Worm (Caenorhabditis elegans) whole organism, mixed stage, embryonic: ENCODE measurements around the gene srv-28.

ENCODE experiments used
- M03D4.4 ChIP-seq: sonication (generic microtip); optimal IDR thresholded peaks from 2 replicates; lab custom pipeline; 2017; ENCODE audit warnings: mild to moderate bottlenecking, missing genetic modification characterization, missing compliant biosample characterization
- bed-3 ChIP-seq: fragments of 200-800 bp; sonication (Bioruptor generic); optimal IDR thresholded peaks from 3 replicates; lab custom pipeline; 2018; ENCODE audit warnings: mild to moderate bottlenecking, missing genetic modification characterization, moderate library complexity, missing compliant biosample characterization
- blmp-1 ChIP-seq: fragments of 150-350 bp; optimal IDR thresholded peaks from 2 replicates; lab custom pipeline; 2014; ENCODE audit warnings: missing biosample characterization, missing genetic modification characterization
- ceh-39 ChIP-seq: fragments of 150-350 bp; optimal IDR thresholded peaks from 2 replicates; lab custom pipeline; 2014; ENCODE audit warnings: missing biosample characterization, missing genetic modification characterization
- ceh-43 ChIP-seq: fragments of 200-800 bp; sonication (Bioruptor generic); optimal IDR thresholded peaks from 2 replicates; lab custom pipeline; 2018; ENCODE audit warnings: mild to moderate bottlenecking, missing genetic modification characterization, moderate library complexity, missing compliant biosample characterization
- ceh-83 ChIP-seq: fragments of 200-800 bp; sonication (Bioruptor generic); optimal IDR thresholded peaks from 2 replicates; lab custom pipeline; 2018; ENCODE audit warnings: mild to moderate bottlenecking, missing genetic modification characterization, missing compliant biosample characterization
- ces-1 ChIP-seq: fragments of 150-350 bp; optimal IDR thresholded peaks from 2 replicates; lab custom pipeline; 2014; ENCODE audit warnings: missing biosample characterization, missing genetic modification reagents, missing genetic modification characterization
- drap-1 ChIP-seq: fragments of 200-800 bp; sonication (Bioruptor generic); optimal IDR thresholded peaks from 3 replicates; lab custom pipeline; 2018; ENCODE audit warnings: mild to moderate bottlenecking, missing genetic modification characterization, missing compliant biosample characterization
- elt-1 ChIP-seq: sonication (generic microtip); optimal IDR thresholded peaks from 2 replicates; lab custom pipeline; 2017; ENCODE audit warnings: missing genetic modification characterization, mild to moderate bottlenecking, missing compliant biosample characterization, antibody characterized with exemption, moderate library complexity, borderline replicate concordance; ENCODE audit not compliant: insufficient read depth
- ham-2 ChIP-seq: fragments of 200-800 bp; sonication (Bioruptor generic); optimal IDR thresholded peaks from 2 replicates; lab custom pipeline; 2018; ENCODE audit warnings: mild to moderate bottlenecking, missing genetic modification characterization, missing compliant biosample characterization
- hlh-1 ChIP-seq: fragments of 150-350 bp; optimal IDR thresholded peaks from 2 replicates; lab custom pipeline; 2014; ENCODE audit warnings: missing biosample characterization, missing genetic modification reagents, missing genetic modification characterization
- lin-13 ChIP-seq: fragments of 150-350 bp; optimal IDR thresholded peaks from 2 replicates; lab custom pipeline; 2014; ENCODE audit warnings: missing biosample characterization, missing genetic modification characterization
- lin-32 ChIP-seq: fragments of 200-800 bp; sonication (Bioruptor generic); optimal IDR thresholded peaks from 2 replicates; lab custom pipeline; 2018; ENCODE audit warnings: mild to moderate bottlenecking, missing genetic modification characterization, missing compliant biosample characterization
- lsy-2 ChIP-seq: fragments of 150-350 bp; optimal IDR thresholded peaks from 2 replicates; lab custom pipeline; 2014; ENCODE audit warnings: missing biosample characterization, missing genetic modification characterization
- mab-5 ChIP-seq: fragments of 150-350 bp; optimal IDR thresholded peaks from 2 replicates; lab custom pipeline; 2014; ENCODE audit warnings: missing biosample characterization, missing genetic modification characterization
- mep-1 ChIP-seq: fragments of 150-350 bp; optimal IDR thresholded peaks from 2 replicates; lab custom pipeline; 2017; ENCODE audit warnings: missing biosample characterization, missing genetic modification reagents, missing genetic modification characterization, inconsistent platforms
- mls-2 ChIP-seq: sonication (generic microtip); optimal IDR thresholded peaks from 2 replicates; lab custom pipeline; 2016; ENCODE audit warnings: mild to moderate bottlenecking, missing genetic modification characterization, moderate library complexity, missing compliant biosample characterization
- nhr-12 ChIP-seq: fragments of 150-350 bp; optimal IDR thresholded peaks from 2 replicates; lab custom pipeline; 2014; ENCODE audit warnings: missing biosample characterization, missing genetic modification characterization
- nhr-2 ChIP-seq: fragments of 150-350 bp; optimal IDR thresholded peaks from 2 replicates; lab custom pipeline; 2014; ENCODE audit warnings: missing biosample characterization, missing genetic modification characterization
- nhr-237 ChIP-seq: fragments of 150-350 bp; optimal IDR thresholded peaks from 2 replicates; lab custom pipeline; 2014; ENCODE audit warnings: missing biosample characterization, missing genetic modification characterization
- nhr-28 ChIP-seq: fragments of 150-350 bp; optimal IDR thresholded peaks from 2 replicates; lab custom pipeline; 2014; ENCODE audit warnings: missing biosample characterization, missing genetic modification characterization
- nhr-76 ChIP-seq: sonication (generic microtip); optimal IDR thresholded peaks from 2 replicates; lab custom pipeline; 2017; ENCODE audit warnings: missing biosample characterization, missing genetic modification characterization
- pha-4 ChIP-seq: fragments of 150-350 bp; optimal IDR thresholded peaks from 2 replicates; lab custom pipeline; 2018; ENCODE audit warnings: missing biosample characterization, missing genetic modification reagents, missing genetic modification characterization
- sem-2 ChIP-seq: fragments of 200-800 bp; sonication (Bioruptor generic); optimal IDR thresholded peaks from 2 replicates; lab custom pipeline; 2018; ENCODE audit warnings: mild to moderate bottlenecking, missing genetic modification characterization, missing compliant biosample characterization
- snpc-4 ChIP-seq: fragments of 150-350 bp; optimal IDR thresholded peaks from 2 replicates; lab custom pipeline; 2014; ENCODE audit warnings: missing biosample characterization, missing genetic modification characterization
- sptf-1 ChIP-seq: sonication (generic microtip); optimal IDR thresholded peaks from 2 replicates; lab custom pipeline; 2017; ENCODE audit warnings: mild to moderate bottlenecking, missing genetic modification characterization, moderate library complexity, missing compliant biosample characterization
- tbx-8 ChIP-seq: fragments of 200-800 bp; sonication (Bioruptor generic); optimal IDR thresholded peaks from 2 replicates; lab custom pipeline; 2018; ENCODE audit warnings: mild to moderate bottlenecking, missing genetic modification characterization, moderate library complexity, missing compliant biosample characterization
- unc-120 ChIP-seq: sonication (generic microtip); optimal IDR thresholded peaks from 2 replicates; lab custom pipeline; 2017; ENCODE audit warnings: missing genetic modification characterization, missing compliant biosample characterization; ENCODE audit not compliant: poor library complexity, severe bottlenecking
- unc-39 ChIP-seq: fragments of 150-350 bp; optimal IDR thresholded peaks from 2 replicates; lab custom pipeline; 2014; ENCODE audit warnings: missing biosample characterization, missing genetic modification characterization
- unc-62 ChIP-seq: fragments of 150-350 bp; optimal IDR thresholded peaks from 2 replicates; lab custom pipeline; 2014; ENCODE audit warnings: missing biosample characterization, missing genetic modification reagents, missing genetic modification characterization
- zip-8 ChIP-seq: fragments of 150-350 bp; optimal IDR thresholded peaks from 2 replicates; lab custom pipeline; 2014; ENCODE audit warnings: missing biosample characterization, missing genetic modification characterization

srv-28 gene

DNA sequence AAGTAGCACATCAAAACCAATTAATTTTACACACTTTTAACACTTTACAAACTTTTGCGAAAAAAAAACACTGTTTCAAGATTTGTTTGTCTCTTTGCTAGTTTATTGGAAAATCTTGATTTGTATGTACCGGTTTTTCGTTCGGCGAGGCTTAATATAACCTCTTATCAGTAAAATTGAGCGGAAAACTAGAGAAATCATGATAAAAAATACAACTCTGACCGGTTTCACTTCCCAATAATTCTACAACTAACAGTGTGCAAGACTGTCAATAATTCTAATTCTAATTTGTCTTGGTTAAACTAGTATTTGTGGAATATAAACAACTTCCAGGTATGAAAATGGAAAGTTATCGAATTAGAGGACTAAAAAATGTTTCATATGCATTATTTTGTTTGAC lies 41.3 kb downstream of the srv-28 start, which contains the start of gene C49A9.3:
Gene C49A9.3, plus strand, starts transcription at position 212 of the 400 bp plus-strand sequence.
- TF ChIP-seq lin-13 (tag; lab: Kevin White, UChicago) (no peak), bed-3 (GFP tag; lab: Kevin White, UChicago) (no peak), ces-1 (GFP tag; lab: Kevin White, UChicago) (no peak), ceh-43 (GFP tag; lab: Kevin White, UChicago) (no peak), ceh-39 (tag; lab: Kevin White, UChicago) (no peak), ham-2 (GFP tag; lab: Kevin White, UChicago) (no peak), mab-5 (tag; lab: Kevin White, UChicago) (no peak), M03D4.4 (tag; lab: Kevin White, UChicago) (no peak), zip-8 (tag; lab: Kevin White, UChicago) (no peak), nhr-12 (tag; lab: Kevin White, UChicago) (no peak), nhr-28 (tag; lab: Kevin White, UChicago) (no peak), lsy-2 (tag; lab: Kevin White, UChicago) (no peak), snpc-4 (no peak), elt-1 (tag; lab: Kevin White, UChicago) (no peak), drap-1 (GFP tag; lab: Kevin White, UChicago) (no peak)

- TF ChIP-seq elt-1 (tag; lab: Kevin White, UChicago) (no peak), mep-1 (tag; lab: Kevin White, UChicago) (no peak), pha-4 (no peak), lsy-2 (tag; lab: Kevin White, UChicago) (no peak), nhr-28 (tag; lab: Kevin White, UChicago) (no peak), ceh-43 (GFP tag; lab: Kevin White, UChicago) (no peak), ceh-83 (GFP tag; lab: Kevin White, UChicago) (no peak), unc-120 (tag; lab: Kevin White, UChicago) (no peak), unc-62 (GFP tag; lab: Kevin White, UChicago) (no peak), lin-32 (GFP tag; lab: Kevin White, UChicago) (no peak), hlh-1 (no peak), drap-1 (GFP tag; lab: Kevin White, UChicago) (no peak), blmp-1 (no peak), nhr-76 (tag; lab: Kevin White, UChicago) (no peak), mab-5 (tag; lab: Kevin White, UChicago) (no peak), M03D4.4 (tag; lab: Kevin White, UChicago) (no peak), mls-2 (tag; lab: Kevin White, UChicago) (no peak), lin-13 (tag; lab: Kevin White, UChicago) (no peak), ham-2 (GFP tag; lab: Kevin White, UChicago) (no peak)
Measured at ce11 chrIV:6219429-6219828, 43.7 kb downstream of the srv-28 start, which contains the start of gene C49A9.4. Gene C49A9.4, plus strand, starts transcription at chrIV:6219693.

DNA sequence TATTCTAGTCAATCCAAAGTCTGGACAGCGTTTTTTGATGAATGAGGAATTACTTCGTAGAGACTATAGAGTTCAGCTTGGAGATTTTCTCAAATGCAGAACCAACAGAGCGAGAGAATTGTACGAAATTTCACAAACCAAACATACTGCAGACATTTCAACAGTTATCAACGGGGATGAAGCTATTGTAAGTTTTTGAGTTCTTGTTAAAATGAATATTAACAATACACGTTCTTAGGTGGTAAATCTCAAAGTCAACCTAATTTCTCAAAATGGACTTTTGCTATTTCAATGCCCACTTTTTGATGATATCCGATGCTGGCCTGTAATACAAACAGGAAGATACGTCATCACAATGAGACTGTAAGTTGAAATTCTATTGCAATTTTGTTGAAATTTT lies 45.6 kb downstream of the srv-28 start:
- TF ChIP-seq mab-5 (tag; lab: Kevin White, UChicago) (no peak), sem-2 (GFP tag; lab: Kevin White, UChicago) (no peak), nhr-28 (tag; lab: Kevin White, UChicago) (no peak), unc-39 (tag; lab: Kevin White, UChicago) (no peak), sptf-1 (tag; lab: Kevin White, UChicago) (no peak), hlh-1 (no peak), nhr-76 (tag; lab: Kevin White, UChicago) (no peak), ceh-43 (GFP tag; lab: Kevin White, UChicago) (no peak), zip-8 (tag; lab: Kevin White, UChicago) (no peak), drap-1 (GFP tag; lab: Kevin White, UChicago) (no peak), unc-120 (tag; lab: Kevin White, UChicago) (no peak), nhr-237 (tag; lab: Kevin White, UChicago) (no peak), nhr-2 (tag; lab: Kevin White, UChicago) (no peak)

DNA sequence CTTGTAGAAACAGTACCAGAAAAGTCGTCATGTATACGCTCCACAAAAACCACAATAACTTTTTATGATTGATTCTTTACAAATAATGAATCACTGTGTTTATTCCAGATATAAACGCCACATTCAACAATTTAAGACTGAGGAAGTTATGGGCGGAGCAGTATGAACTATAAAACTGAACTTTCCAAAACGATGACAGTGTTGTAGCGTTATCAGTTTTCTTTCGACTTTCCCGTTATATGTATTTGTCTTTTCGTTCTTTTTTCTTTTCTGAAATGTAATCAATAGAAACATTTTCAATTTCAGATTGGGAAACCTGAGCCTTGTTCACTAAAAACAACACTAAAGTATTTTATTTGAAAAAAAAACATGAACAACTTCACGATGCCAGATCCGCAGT lies 46.1 kb downstream of the srv-28 start, which contains the start of gene C49A9.9:
Gene C49A9.9, plus strand, starts transcription at position 307 of the 400 bp plus-strand sequence.
- TF ChIP-seq nhr-28 (tag; lab: Kevin White, UChicago) (no peak), unc-39 (tag; lab: Kevin White, UChicago) (no peak), nhr-76 (tag; lab: Kevin White, UChicago) (no peak), nhr-237 (tag; lab: Kevin White, UChicago) (no peak), lin-13 (tag; lab: Kevin White, UChicago) (no peak), snpc-4 (no peak), lsy-2 (tag; lab: Kevin White, UChicago) (no peak), tbx-8 (GFP tag; lab: Kevin White, UChicago) (no peak), sptf-1 (tag; lab: Kevin White, UChicago) (no peak), ham-2 (GFP tag; lab: Kevin White, UChicago) (no peak)
